Worm (Caenorhabditis elegans) whole organism, L1 larva: ENCODE measurements around the gene Y45F10D.6.
A peak's percentile ranks its signal among the peaks of the same experiment; 100 is the strongest.

Source experiments
- C16A3.4 ChIP-seq: fragments of 150-350 bp; optimal IDR thresholded peaks from 2 replicates; lab custom pipeline; 2014; ENCODE audit warnings: missing biosample characterization, missing genetic modification characterization
- C34B4.2 ChIP-seq: sonication (generic microtip); optimal IDR thresholded peaks from 2 replicates; lab custom pipeline; 2017; ENCODE audit warnings: mild to moderate bottlenecking, missing genetic modification characterization, missing compliant biosample characterization
- aha-1 ChIP-seq: fragments of 150-350 bp; optimal IDR thresholded peaks from 2 replicates; lab custom pipeline; 2014; ENCODE audit warnings: missing biosample characterization, missing genetic modification characterization
- alr-1 ChIP-seq: fragments of 200-800 bp; sonication (Bioruptor generic); optimal IDR thresholded peaks from 2 replicates; lab custom pipeline; 2018; ENCODE audit warnings: borderline replicate concordance, mild to moderate bottlenecking, missing genetic modification characterization, missing compliant biosample characterization
- ceh-8 ChIP-seq: fragments of 200-800 bp; sonication (Bioruptor generic); optimal IDR thresholded peaks from 2 replicates; lab custom pipeline; 2018; ENCODE audit warnings: mild to moderate bottlenecking, missing genetic modification characterization, moderate library complexity, missing compliant biosample characterization
- ceh-90 ChIP-seq: sonication (generic microtip); optimal IDR thresholded peaks from 2 replicates; lab custom pipeline; 2016; ENCODE audit warnings: missing genetic modification characterization, missing compliant biosample characterization
- efl-1 ChIP-seq, 4 experiments: fragments of 150-350 bp; optimal IDR thresholded peaks in 3 of 4; peaks in 1 of 4; 1 replicate in 1 of 4; 2 replicates in 3 of 4; lab custom pipeline; 2014; ENCODE audit warnings: missing biosample characterization in 2 of 4, missing genetic modification characterization in 2 of 4, missing genetic modification reagents in 2 of 4
- efl-3 ChIP-seq: fragments of 200-800 bp; sonication (Bioruptor generic); optimal IDR thresholded peaks from 2 replicates; lab custom pipeline; 2018; ENCODE audit warnings: mild to moderate bottlenecking, missing genetic modification characterization, missing compliant biosample characterization
- elt-2 ChIP-seq: sonication (generic microtip); optimal IDR thresholded peaks from 2 replicates; lab custom pipeline; 2016; ENCODE audit warnings: missing genetic modification characterization, mild to moderate bottlenecking, inconsistent platforms, missing compliant biosample characterization, missing genetic modification reagents
- ets-5 ChIP-seq: fragments of 200-800 bp; sonication (Bioruptor generic); IDR thresholded peaks from 2 replicates; pipeline ENCODE4 v1.3.6; 2022; ENCODE audit warnings: missing genetic modification characterization, missing compliant biosample characterization
- fkh-10 ChIP-seq: sonication (generic microtip); optimal IDR thresholded peaks from 2 replicates; lab custom pipeline; 2017; ENCODE audit warnings: missing biosample characterization, missing genetic modification reagents, missing genetic modification characterization
- fkh-8 ChIP-seq: sonication (generic microtip); optimal IDR thresholded peaks from 2 replicates; lab custom pipeline; 2016; ENCODE audit warnings: mild to moderate bottlenecking, missing genetic modification characterization, missing compliant biosample characterization
- fos-1 ChIP-seq: fragments of 150-350 bp; optimal IDR thresholded peaks from 2 replicates; lab custom pipeline; 2014; ENCODE audit warnings: missing biosample characterization, missing genetic modification characterization
- grh-1 ChIP-seq: fragments of 200-800 bp; sonication (Bioruptor generic); IDR thresholded peaks from 2 replicates; pipeline ENCODE4 v1.3.6; 2022; ENCODE audit warnings: missing genetic modification reagents, missing genetic modification characterization, missing compliant biosample characterization
- irx-1 ChIP-seq: sonication (generic microtip); optimal IDR thresholded peaks from 2 replicates; lab custom pipeline; 2016; ENCODE audit warnings: missing genetic modification characterization, missing compliant biosample characterization
- isw-1 ChIP-seq: fragments of 200-800 bp; sonication (Bioruptor generic); IDR thresholded peaks from 2 replicates; pipeline ENCODE4 v1.3.6; 2022; ENCODE audit warnings: missing genetic modification characterization, missing compliant biosample characterization
- lin-14 ChIP-seq: fragments of 200-800 bp; sonication (Bioruptor generic); optimal IDR thresholded peaks from 2 replicates; lab custom pipeline; 2018; ENCODE audit warnings: mild to moderate bottlenecking, missing genetic modification characterization, moderate library complexity, missing compliant biosample characterization
- lin-15B ChIP-seq: fragments of 150-350 bp; sonication (generic microtip); optimal IDR thresholded peaks from 3 replicates; lab custom pipeline; 2014; ENCODE audit warnings: missing biosample characterization, missing genetic modification characterization
- lin-39 ChIP-seq: fragments of 150-350 bp; optimal IDR thresholded peaks from 2 replicates; lab custom pipeline; 2014; ENCODE audit warnings: missing biosample characterization, missing genetic modification reagents, missing genetic modification characterization
- lir-3 ChIP-seq: sonication (generic microtip); optimal IDR thresholded peaks from 2 replicates; lab custom pipeline; 2016; ENCODE audit warnings: mild to moderate bottlenecking, missing genetic modification characterization, moderate library complexity, missing compliant biosample characterization; ENCODE audit not compliant: poor library complexity
- lsy-2 ChIP-seq, 2 experiments: fragments of 150-350 bp; optimal IDR thresholded peaks; 2 replicates each; lab custom pipeline; 2014; ENCODE audit warnings: missing biosample characterization in 2 of 2, missing genetic modification characterization in 2 of 2
- mab-9 ChIP-seq: fragments of 200-800 bp; sonication (Bioruptor generic); IDR thresholded peaks from 2 replicates; pipeline ENCODE4 v1.3.6; 2022; ENCODE audit warnings: missing genetic modification reagents, missing genetic modification characterization, missing compliant biosample characterization
- mef-2 ChIP-seq: fragments of 150-350 bp; optimal IDR thresholded peaks from 2 replicates; lab custom pipeline; 2014; ENCODE audit warnings: missing biosample characterization, missing genetic modification characterization
- nhr-19 ChIP-seq: fragments of 200-800 bp; sonication (Bioruptor generic); conservative IDR thresholded peaks from 2 replicates; pipeline ENCODE4 v1.3.6; 2022; ENCODE audit warnings: missing genetic modification characterization, missing compliant biosample characterization
- nhr-20 ChIP-seq: sonication (generic microtip); optimal IDR thresholded peaks from 2 replicates; lab custom pipeline; 2016; ENCODE audit warnings: mild to moderate bottlenecking, missing genetic modification characterization, missing compliant biosample characterization
- nhr-237 ChIP-seq: fragments of 150-350 bp; optimal IDR thresholded peaks from 2 replicates; lab custom pipeline; 2014; ENCODE audit warnings: missing biosample characterization, missing genetic modification characterization
- nhr-28 ChIP-seq: fragments of 150-350 bp; optimal IDR thresholded peaks from 2 replicates; lab custom pipeline; 2014; ENCODE audit warnings: missing biosample characterization, missing genetic modification characterization
- nhr-47 ChIP-seq: sonication (generic microtip); optimal IDR thresholded peaks from 2 replicates; lab custom pipeline; 2016; ENCODE audit warnings: mild to moderate bottlenecking, missing genetic modification characterization, moderate library complexity, missing compliant biosample characterization
- nhr-71 ChIP-seq: sonication (generic microtip); optimal IDR thresholded peaks from 2 replicates; lab custom pipeline; 2016; ENCODE audit warnings: mild to moderate bottlenecking, missing genetic modification characterization, moderate library complexity, missing compliant biosample characterization
- nhr-76 ChIP-seq: sonication (generic microtip); optimal IDR thresholded peaks from 2 replicates; lab custom pipeline; 2017; ENCODE audit warnings: missing biosample characterization, missing genetic modification characterization
- nhr-85 ChIP-seq: sonication (generic microtip); peaks from one replicate; lab custom pipeline; 2016; ENCODE audit warnings: missing genetic modification characterization, inconsistent platforms, missing compliant biosample characterization
- nhr-90 ChIP-seq: sonication (generic microtip); optimal IDR thresholded peaks from 2 replicates; lab custom pipeline; 2016; ENCODE audit warnings: mild to moderate bottlenecking, missing genetic modification characterization, missing compliant biosample characterization; ENCODE audit not compliant: poor library complexity
- pqm-1 ChIP-seq: sonication (generic microtip); optimal IDR thresholded peaks from 3 replicates; lab custom pipeline; 2017; ENCODE audit warnings: missing biosample characterization, missing genetic modification characterization
- skn-1 ChIP-seq: fragments of 150-350 bp; optimal IDR thresholded peaks from 2 replicates; lab custom pipeline; 2014; ENCODE audit warnings: missing biosample characterization, missing genetic modification characterization
- snpc-4 ChIP-seq: fragments of 150-350 bp; optimal IDR thresholded peaks from 2 replicates; lab custom pipeline; 2014; ENCODE audit warnings: missing biosample characterization, missing genetic modification characterization
- sox-4 ChIP-seq: sonication (generic microtip); optimal IDR thresholded peaks from 2 replicates; lab custom pipeline; 2016; ENCODE audit warnings: missing genetic modification characterization, missing compliant biosample characterization
- swsn-7 ChIP-seq: sonication (generic microtip); optimal IDR thresholded peaks from 2 replicates; lab custom pipeline; 2016; ENCODE audit warnings: missing genetic modification characterization, missing compliant biosample characterization
- tlp-1 ChIP-seq: fragments of 150-350 bp; optimal IDR thresholded peaks from 2 replicates; lab custom pipeline; 2014; ENCODE audit warnings: missing biosample characterization, missing genetic modification characterization
- unc-130 ChIP-seq: fragments of 150-350 bp; optimal IDR thresholded peaks from 2 replicates; lab custom pipeline; 2017; ENCODE audit warnings: missing biosample characterization, missing genetic modification characterization, inconsistent platforms
- unc-62 ChIP-seq: fragments of 150-350 bp; optimal IDR thresholded peaks from 2 replicates; lab custom pipeline; 2014; ENCODE audit warnings: missing biosample characterization, missing genetic modification reagents, missing genetic modification characterization
- unc-86 ChIP-seq: sonication (generic microtip); optimal IDR thresholded peaks from 2 replicates; lab custom pipeline; 2016; ENCODE audit warnings: missing genetic modification characterization, missing compliant biosample characterization
- vab-15 ChIP-seq: sonication (generic microtip); optimal IDR thresholded peaks from 2 replicates; lab custom pipeline; 2017; ENCODE audit warnings: missing genotype, mild to moderate bottlenecking, missing genetic modification characterization, missing compliant biosample characterization
- xbp-1 ChIP-seq: sonication (generic microtip); optimal IDR thresholded peaks from 2 replicates; lab custom pipeline; 2016; ENCODE audit warnings: missing genetic modification characterization, missing compliant biosample characterization
- ztf-11 ChIP-seq, 2 experiments: sonication (generic microtip); optimal IDR thresholded peaks; 2 replicates each; lab custom pipeline; 2016 to 2017; ENCODE audit warnings: missing genetic modification characterization in 2 of 2, missing biosample characterization in 1 of 2, missing compliant biosample characterization in 1 of 2

Y45F10D.6 gene

ce11 chrIV:13783237-13784012 lies 14.3 kb downstream of the Y45F10D.6 start, which contains the start of gene iscu-1 (continued):
- no peak for TF ChIP-seq ets-5
- no peak for TF ChIP-seq aha-1 (tag; lab: Kevin White, UChicago)
- peak; percentile 16 for TF ChIP-seq xbp-1
- TF ChIP-seq mab-9 (GFP tag; lab: Robert Waterston, UW): no peak
- TF ChIP-seq lir-3 (tag; lab: Kevin White, UChicago): peak; percentile 77
- TF ChIP-seq nhr-90 (tag; lab: Kevin White, UChicago): peak; percentile 22
- peak; percentile 36 for TF ChIP-seq lin-15B (tag; lab: Kevin White, UChicago)
- TF ChIP-seq fkh-10 (GFP tag; lab: Kevin White, UChicago): no peak
- no peak for TF ChIP-seq ceh-8 (GFP tag; lab: Kevin White, UChicago)
- peak; percentile 49 for TF ChIP-seq nhr-47 (tag; lab: Kevin White, UChicago)
- TF ChIP-seq skn-1 (tag; lab: Kevin White, UChicago): peak; percentile 42
- peak; percentile 64 for TF ChIP-seq lin-14 (GFP tag; lab: Kevin White, UChicago)
- no peak for TF ChIP-seq pqm-1
- TF ChIP-seq swsn-7 (tag; lab: Kevin White, UChicago): no peak

- no peak for TF ChIP-seq C34B4.2 (tag; lab: Kevin White, UChicago)
- TF ChIP-seq efl-1 (optimal IDR thresholded peaks at IDR 0.05; lab: Kevin White, UChicago): no peak
- TF ChIP-seq efl-1 (GFP tag; optimal IDR thresholded peaks at IDR 0.05 in 1 of 2; lab: Kevin White, UChicago): no peak
- TF ChIP-seq lin-39 (tag; lab: Kevin White, UChicago): no peak
- no peak for TF ChIP-seq ztf-11 (tag; optimal IDR thresholded peaks at IDR 0.05; lab: Kevin White, UChicago)
- TF ChIP-seq lin-14 (GFP tag; lab: Kevin White, UChicago): no peak
- TF ChIP-seq aha-1 (tag; lab: Kevin White, UChicago): no peak
- TF ChIP-seq sox-4 (tag; lab: Kevin White, UChicago): no peak
- no peak for TF ChIP-seq pqm-1
- TF ChIP-seq isw-1 (GFP tag; lab: Robert Waterston, UW): no peak
- TF ChIP-seq nhr-71 (tag; lab: Kevin White, UChicago): no peak
Observed at ce11 chrIV:13782319-13782718, 15.4 kb downstream of the Y45F10D.6 start.

- TF ChIP-seq nhr-85 (tag; lab: Kevin White, UChicago): peak; percentile 64
- no peak for TF ChIP-seq ets-5
- TF ChIP-seq lsy-2 (tag; optimal IDR thresholded peaks at IDR 0.05; lab: Kevin White, UChicago): peak in 1 of 2 experiments; percentile 36
- TF ChIP-seq ceh-90 (tag; lab: Kevin White, UChicago): no peak
Observed at ce11 chrIV:13778710-13779109, 19.0 kb downstream of the Y45F10D.6 start, which contains the start of gene gly-10. gly-10 (plus strand) TSS chrIV:13779096.

ce11 chrIV:13777480-13777879 lies 20.2 kb downstream of the Y45F10D.6 start, which contains the start of gene rpl-18:
rpl-18 (plus strand) TSS chrIV:13777865.
- TF ChIP-seq pqm-1: no peak
- no peak for TF ChIP-seq grh-1 (GFP tag; lab: Robert Waterston, UW)
- peak; percentile 82 for TF ChIP-seq nhr-71 (tag; lab: Kevin White, UChicago)
- TF ChIP-seq tlp-1 (tag; lab: Kevin White, UChicago): no peak
- no peak for TF ChIP-seq unc-62 (GFP tag; lab: Kevin White, UChicago)
- no peak for TF ChIP-seq aha-1 (tag; lab: Kevin White, UChicago)
- TF ChIP-seq skn-1 (tag; lab: Kevin White, UChicago): peak; percentile 82
- no peak for TF ChIP-seq mef-2 (tag; lab: Kevin White, UChicago)
- no peak for TF ChIP-seq efl-3 (GFP tag; lab: Kevin White, UChicago)
- TF ChIP-seq nhr-85 (tag; lab: Kevin White, UChicago): peak; percentile 72
- peak; percentile 6 for TF ChIP-seq elt-2 (tag; lab: Kevin White, UChicago)
- TF ChIP-seq irx-1 (tag; lab: Kevin White, UChicago): peak; percentile 59
- peak; percentile 91 for TF ChIP-seq unc-130 (tag; lab: Kevin White, UChicago)
- no peak for TF ChIP-seq C34B4.2 (tag; lab: Kevin White, UChicago)
- peak; percentile 83 for TF ChIP-seq C16A3.4 (tag; lab: Kevin White, UChicago)
- no peak for TF ChIP-seq lin-14 (GFP tag; lab: Kevin White, UChicago)
- no peak for TF ChIP-seq nhr-76 (tag; lab: Kevin White, UChicago)
- TF ChIP-seq fos-1 (tag; lab: Kevin White, UChicago): peak; percentile 49
- peak; percentile 73 for TF ChIP-seq nhr-20 (tag; lab: Kevin White, UChicago)
- peak; percentile 69 for TF ChIP-seq fkh-8 (tag; lab: Kevin White, UChicago)
- TF ChIP-seq nhr-28 (tag; lab: Kevin White, UChicago): no peak
- no peak for TF ChIP-seq mab-9 (GFP tag; lab: Robert Waterston, UW)
- no peak for TF ChIP-seq alr-1
- peak; percentile 51 for TF ChIP-seq vab-15 (tag; lab: Kevin White, UChicago)
- TF ChIP-seq snpc-4 (tag; lab: Kevin White, UChicago): peak; percentile 42
- TF ChIP-seq nhr-19 (GFP tag; lab: Robert Waterston, UW): peak; percentile 62
- TF ChIP-seq lin-39 (tag; lab: Kevin White, UChicago): peak; percentile 29
- peak; percentile 38 for TF ChIP-seq nhr-237 (tag; lab: Kevin White, UChicago)
- peak; percentile 54 for TF ChIP-seq unc-86 (tag; lab: Kevin White, UChicago)
